Worm (Caenorhabditis elegans) whole organism, L1 larva: ENCODE results near the gene D2096.12.

Experiments
- C04F5.9 ChIP-seq: sonication (generic microtip); optimal IDR thresholded peaks from 2 replicates; lab custom pipeline; 2016; ENCODE audit warnings: missing genetic modification characterization, missing compliant biosample characterization
- C16A3.4 ChIP-seq: fragments of 150-350 bp; optimal IDR thresholded peaks from 2 replicates; lab custom pipeline; 2014; ENCODE audit warnings: missing biosample characterization, missing genetic modification characterization
- F16B12.6 ChIP-seq: fragments of 150-350 bp; optimal IDR thresholded peaks from 2 replicates; lab custom pipeline; 2014; ENCODE audit warnings: missing biosample characterization, missing genetic modification characterization
- Y116A8C.19 ChIP-seq: sonication (generic microtip); optimal IDR thresholded peaks from 2 replicates; lab custom pipeline; 2016; ENCODE audit warnings: missing compliant biosample characterization, missing genetic modification characterization, borderline replicate concordance
- alr-1 ChIP-seq: fragments of 200-800 bp; sonication (Bioruptor generic); optimal IDR thresholded peaks from 2 replicates; lab custom pipeline; 2018; ENCODE audit warnings: borderline replicate concordance, mild to moderate bottlenecking, missing genetic modification characterization, missing compliant biosample characterization
- aly-2 ChIP-seq: fragments of 150-350 bp; optimal IDR thresholded peaks from 2 replicates; lab custom pipeline; 2014; ENCODE audit warnings: missing biosample characterization, missing genetic modification characterization
- ama-1 ChIP-seq: fragments of 150-350 bp; optimal IDR thresholded peaks from 2 replicates; lab custom pipeline; 2014
- blmp-1 ChIP-seq: fragments of 150-350 bp; optimal IDR thresholded peaks from 2 replicates; lab custom pipeline; 2014; ENCODE audit warnings: missing biosample characterization, missing genetic modification characterization
- ceh-63 ChIP-seq: fragments of 200-800 bp; sonication (Bioruptor generic); optimal IDR thresholded peaks from 2 replicates; lab custom pipeline; 2018; ENCODE audit warnings: mild to moderate bottlenecking, missing genetic modification characterization, missing compliant biosample characterization
- ceh-8 ChIP-seq: fragments of 200-800 bp; sonication (Bioruptor generic); optimal IDR thresholded peaks from 2 replicates; lab custom pipeline; 2018; ENCODE audit warnings: mild to moderate bottlenecking, missing genetic modification characterization, moderate library complexity, missing compliant biosample characterization
- ceh-88 ChIP-seq: fragments of 200-800 bp; sonication (Bioruptor generic); IDR thresholded peaks from 2 replicates; pipeline ENCODE4 v1.3.6; 2022; ENCODE audit warnings: missing genetic modification characterization, missing compliant biosample characterization
- ces-1 ChIP-seq: fragments of 150-350 bp; optimal IDR thresholded peaks from 2 replicates; lab custom pipeline; 2014; ENCODE audit warnings: missing biosample characterization, missing genetic modification reagents, missing genetic modification characterization
- dsc-1 ChIP-seq: sonication (generic microtip); optimal IDR thresholded peaks from 2 replicates; lab custom pipeline; 2016; ENCODE audit warnings: mild to moderate bottlenecking, missing genetic modification characterization, missing compliant biosample characterization
- efl-1 ChIP-seq, 4 experiments: fragments of 150-350 bp; optimal IDR thresholded peaks in 3 of 4; peaks in 1 of 4; 1 replicate in 1 of 4; 2 replicates in 3 of 4; lab custom pipeline; 2014; ENCODE audit warnings: missing biosample characterization in 2 of 4, missing genetic modification characterization in 2 of 4, missing genetic modification reagents in 2 of 4
- efl-3 ChIP-seq: fragments of 200-800 bp; sonication (Bioruptor generic); optimal IDR thresholded peaks from 2 replicates; lab custom pipeline; 2018; ENCODE audit warnings: mild to moderate bottlenecking, missing genetic modification characterization, missing compliant biosample characterization
- egl-27 ChIP-seq, 2 experiments: fragments of 150-350 bp in 1 of 2; sonication (generic microtip); optimal IDR thresholded peaks; 3 replicates each; lab custom pipeline; 2017 to 2018; ENCODE audit warnings: missing biosample characterization in 2 of 2, missing genetic modification characterization in 2 of 2, missing genetic modification reagents in 2 of 2
- elt-3 ChIP-seq, 6 experiments: fragments of 150-350 bp in 1 of 6; sonication (generic microtip); optimal IDR thresholded peaks; 2 replicates each; lab custom pipeline; 2017 to 2018; ENCODE audit warnings: missing biosample characterization in 6 of 6, missing genetic modification characterization in 6 of 6, inconsistent platforms in 1 of 6
- fkh-10 ChIP-seq: sonication (generic microtip); optimal IDR thresholded peaks from 2 replicates; lab custom pipeline; 2017; ENCODE audit warnings: missing biosample characterization, missing genetic modification reagents, missing genetic modification characterization
- fkh-8 ChIP-seq: sonication (generic microtip); optimal IDR thresholded peaks from 2 replicates; lab custom pipeline; 2016; ENCODE audit warnings: mild to moderate bottlenecking, missing genetic modification characterization, missing compliant biosample characterization
- hlh-4 ChIP-seq: sonication (generic microtip); optimal IDR thresholded peaks from 2 replicates; lab custom pipeline; 2016; ENCODE audit warnings: mild to moderate bottlenecking, missing genetic modification characterization, missing compliant biosample characterization
- hpl-2 ChIP-seq: fragments of 150-350 bp; optimal IDR thresholded peaks from 2 replicates; lab custom pipeline; 2014; ENCODE audit warnings: missing biosample characterization, missing genetic modification reagents, missing genetic modification characterization
- irx-1 ChIP-seq: sonication (generic microtip); optimal IDR thresholded peaks from 2 replicates; lab custom pipeline; 2016; ENCODE audit warnings: missing genetic modification characterization, missing compliant biosample characterization
- lin-13 ChIP-seq: fragments of 150-350 bp; optimal IDR thresholded peaks from 2 replicates; lab custom pipeline; 2014; ENCODE audit warnings: missing biosample characterization, missing genetic modification reagents, missing genetic modification characterization
- lin-14 ChIP-seq: fragments of 200-800 bp; sonication (Bioruptor generic); optimal IDR thresholded peaks from 2 replicates; lab custom pipeline; 2018; ENCODE audit warnings: mild to moderate bottlenecking, missing genetic modification characterization, moderate library complexity, missing compliant biosample characterization
- lin-15B ChIP-seq: fragments of 150-350 bp; sonication (generic microtip); optimal IDR thresholded peaks from 3 replicates; lab custom pipeline; 2014; ENCODE audit warnings: missing biosample characterization, missing genetic modification characterization
- lin-35 ChIP-seq, 2 experiments: fragments of 150-350 bp; optimal IDR thresholded peaks; 2 replicates each; lab custom pipeline; 2014; ENCODE audit warnings: missing biosample characterization in 2 of 2, missing genetic modification characterization in 2 of 2, missing genetic modification reagents in 2 of 2
- lsy-2 ChIP-seq, 2 experiments: fragments of 150-350 bp; optimal IDR thresholded peaks; 2 replicates each; lab custom pipeline; 2014; ENCODE audit warnings: missing biosample characterization in 2 of 2, missing genetic modification characterization in 2 of 2
- mdl-1 ChIP-seq, 2 experiments: fragments of 150-350 bp; optimal IDR thresholded peaks; 2 replicates each; lab custom pipeline; 2014 to 2017; ENCODE audit warnings: missing biosample characterization in 2 of 2, missing genetic modification characterization in 2 of 2, inconsistent platforms in 1 of 2
- nhr-11 ChIP-seq: fragments of 150-350 bp; optimal IDR thresholded peaks from 2 replicates; lab custom pipeline; 2014; ENCODE audit warnings: missing biosample characterization, missing genetic modification characterization
- nhr-20 ChIP-seq: sonication (generic microtip); optimal IDR thresholded peaks from 2 replicates; lab custom pipeline; 2016; ENCODE audit warnings: mild to moderate bottlenecking, missing genetic modification characterization, missing compliant biosample characterization
- nhr-28 ChIP-seq: fragments of 150-350 bp; optimal IDR thresholded peaks from 2 replicates; lab custom pipeline; 2014; ENCODE audit warnings: missing biosample characterization, missing genetic modification characterization
- nhr-71 ChIP-seq: sonication (generic microtip); optimal IDR thresholded peaks from 2 replicates; lab custom pipeline; 2016; ENCODE audit warnings: mild to moderate bottlenecking, missing genetic modification characterization, moderate library complexity, missing compliant biosample characterization
- nhr-77 ChIP-seq: fragments of 150-350 bp; optimal IDR thresholded peaks from 2 replicates; lab custom pipeline; 2014; ENCODE audit warnings: missing biosample characterization, missing genetic modification characterization
- nhr-85 ChIP-seq: sonication (generic microtip); peaks from one replicate; lab custom pipeline; 2016; ENCODE audit warnings: missing genetic modification characterization, inconsistent platforms, missing compliant biosample characterization
- nhr-90 ChIP-seq: sonication (generic microtip); optimal IDR thresholded peaks from 2 replicates; lab custom pipeline; 2016; ENCODE audit warnings: mild to moderate bottlenecking, missing genetic modification characterization, missing compliant biosample characterization; ENCODE audit not compliant: poor library complexity
- pag-3 ChIP-seq: sonication (generic microtip); optimal IDR thresholded peaks from 2 replicates; lab custom pipeline; 2017; ENCODE audit warnings: missing genetic modification characterization, mild to moderate bottlenecking, missing compliant biosample characterization, antibody characterized with exemption, borderline replicate concordance; ENCODE audit not compliant: insufficient read depth
- pax-3 ChIP-seq: fragments of 200-800 bp; sonication (Bioruptor generic); optimal IDR thresholded peaks from 2 replicates; lab custom pipeline; 2018; ENCODE audit warnings: mild to moderate bottlenecking, missing genetic modification characterization, moderate library complexity, missing compliant biosample characterization
- pqm-1 ChIP-seq: sonication (generic microtip); optimal IDR thresholded peaks from 3 replicates; lab custom pipeline; 2017; ENCODE audit warnings: missing biosample characterization, missing genetic modification characterization
- snpc-4 ChIP-seq: fragments of 150-350 bp; optimal IDR thresholded peaks from 2 replicates; lab custom pipeline; 2014; ENCODE audit warnings: missing biosample characterization, missing genetic modification characterization
- swsn-7 ChIP-seq: sonication (generic microtip); optimal IDR thresholded peaks from 2 replicates; lab custom pipeline; 2016; ENCODE audit warnings: missing genetic modification characterization, missing compliant biosample characterization
- tlp-1 ChIP-seq: fragments of 150-350 bp; optimal IDR thresholded peaks from 2 replicates; lab custom pipeline; 2014; ENCODE audit warnings: missing biosample characterization, missing genetic modification characterization
- unc-130 ChIP-seq: fragments of 150-350 bp; optimal IDR thresholded peaks from 2 replicates; lab custom pipeline; 2017; ENCODE audit warnings: missing biosample characterization, missing genetic modification characterization, inconsistent platforms
- unc-30 ChIP-seq: sonication (generic microtip); optimal IDR thresholded peaks from 2 replicates; lab custom pipeline; 2017; ENCODE audit warnings: missing biosample characterization, missing genetic modification characterization
- unc-62 ChIP-seq: fragments of 150-350 bp; optimal IDR thresholded peaks from 2 replicates; lab custom pipeline; 2014; ENCODE audit warnings: missing biosample characterization, missing genetic modification reagents, missing genetic modification characterization
- unc-86 ChIP-seq: sonication (generic microtip); optimal IDR thresholded peaks from 2 replicates; lab custom pipeline; 2016; ENCODE audit warnings: missing genetic modification characterization, missing compliant biosample characterization
- zag-1 ChIP-seq: fragments of 150-350 bp; optimal IDR thresholded peaks from 2 replicates; lab custom pipeline; 2014; ENCODE audit warnings: missing biosample characterization, missing genetic modification characterization
- zip-4 ChIP-seq: fragments of 200-800 bp; sonication (Bioruptor generic); optimal IDR thresholded peaks from 2 replicates; lab custom pipeline; 2018; ENCODE audit warnings: mild to moderate bottlenecking, missing genetic modification characterization, moderate library complexity, missing compliant biosample characterization
- ztf-4 ChIP-seq: fragments of 150-350 bp; optimal IDR thresholded peaks from 2 replicates; lab custom pipeline; 2014; ENCODE audit warnings: missing biosample characterization, missing genetic modification characterization

The D2096.12 gene

DNA sequence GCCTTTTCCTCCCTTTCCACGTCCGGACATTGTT is 29.5 kb upstream of the D2096.12 start, which contains the start of gene his-31:
Gene his-31, minus strand, starts transcription at position 30 of the 34 bp plus-strand sequence.
- TF ChIP-seq pqm-1 (tag; lab: Kevin White, UChicago) = no peak
- TF ChIP-seq egl-27 (tag; optimal IDR thresholded peaks at IDR 0.05; lab: Kevin White, UChicago) = no peak
- no peak for TF ChIP-seq hpl-2 (GFP tag; lab: Kevin White, UChicago)
- no peak for TF ChIP-seq snpc-4 (tag; lab: Kevin White, UChicago)
- TF ChIP-seq C16A3.4 (tag; lab: Kevin White, UChicago) = no peak
- no peak for TF ChIP-seq pag-3 (tag; lab: Kevin White, UChicago)
- TF ChIP-seq alr-1 (tag; lab: Kevin White, UChicago) = no peak
- TF ChIP-seq dsc-1 (tag; lab: Kevin White, UChicago) = no peak
- TF ChIP-seq efl-1 (optimal IDR thresholded peaks at IDR 0.05; lab: Kevin White, UChicago) = no peak
- no peak for TF ChIP-seq efl-1 (GFP tag; optimal IDR thresholded peaks at IDR 0.05 in 1 of 2; lab: Kevin White, UChicago)
- no peak for TF ChIP-seq lin-15B (tag; lab: Kevin White, UChicago)
- no peak for TF ChIP-seq lin-14 (GFP tag; lab: Kevin White, UChicago)
- TF ChIP-seq unc-86 = no peak
- no peak for TF ChIP-seq efl-3 (GFP tag; lab: Kevin White, UChicago)
- TF ChIP-seq ama-1 (lab: Kevin White, UChicago) = no peak
- TF ChIP-seq lsy-2 (tag; optimal IDR thresholded peaks at IDR 0.05; lab: Kevin White, UChicago) = no peak
- no peak for TF ChIP-seq ces-1 (GFP tag; lab: Kevin White, UChicago)
- no peak for TF ChIP-seq ztf-4 (tag; lab: Kevin White, UChicago)
- TF ChIP-seq irx-1 = no peak
- no peak for TF ChIP-seq mdl-1 (tag; optimal IDR thresholded peaks at IDR 0.05; lab: Kevin White, UChicago)

- TF ChIP-seq unc-62 (GFP tag; lab: Kevin White, UChicago) (no peak), lin-35 (GFP tag; optimal IDR thresholded peaks at IDR 0.05; lab: Kevin White, UChicago) (peak in 1 of 2 experiments; percentile 18), fkh-8 (tag; lab: Kevin White, UChicago) (no peak), snpc-4 (tag; lab: Kevin White, UChicago) (no peak), nhr-77 (tag; lab: Kevin White, UChicago) (no peak), lin-13 (GFP tag; lab: Kevin White, UChicago) (peak; percentile 55), nhr-85 (tag; lab: Kevin White, UChicago) (peak; percentile 81), ceh-8 (GFP tag; lab: Kevin White, UChicago) (no peak), zag-1 (tag; lab: Kevin White, UChicago) (no peak), ceh-63 (GFP tag; lab: Kevin White, UChicago) (no peak), nhr-90 (tag; lab: Kevin White, UChicago) (peak; percentile 59), lsy-2 (tag; optimal IDR thresholded peaks at IDR 0.05; lab: Kevin White, UChicago) (peak in 1 of 2 experiments; percentile 71), tlp-1 (tag; lab: Kevin White, UChicago) (no peak), swsn-7 (peak; percentile 79), efl-3 (GFP tag; lab: Kevin White, UChicago) (peak; percentile 82), aly-2 (no peak), F16B12.6 (no peak), lin-15B (tag; lab: Kevin White, UChicago) (no peak), pqm-1 (tag; lab: Kevin White, UChicago) (no peak), pax-3 (tag; lab: Kevin White, UChicago) (no peak), Y116A8C.19 (no peak), nhr-71 (tag; lab: Kevin White, UChicago) (peak; percentile 69), ceh-88 (no peak), nhr-28 (tag; lab: Kevin White, UChicago) (no peak), elt-3 (tag; optimal IDR thresholded peaks at IDR 0.05; lab: Kevin White, UChicago) (peak in 1 of 6 experiments; percentile 47), blmp-1 (tag; lab: Kevin White, UChicago) (peak; percentile 65), efl-1 (optimal IDR thresholded peaks at IDR 0.05; lab: Kevin White, UChicago) (peak; percentile 18 to 43), efl-1 (GFP tag; optimal IDR thresholded peaks at IDR 0.05 in 1 of 2; lab: Kevin White, UChicago) (peak in 1 of 2 experiments; percentile 89), C16A3.4 (tag; lab: Kevin White, UChicago) (peak; percentile 61), nhr-11 (tag; lab: Kevin White, UChicago) (no peak), ztf-4 (tag; lab: Kevin White, UChicago) (peak; percentile 72), C04F5.9 (no peak), nhr-20 (peak; percentile 59), alr-1 (tag; lab: Kevin White, UChicago) (no peak), hlh-4 (no peak), fkh-10 (GFP tag; lab: Kevin White, UChicago) (no peak), zip-4 (GFP tag; lab: Kevin White, UChicago) (no peak), unc-30 (tag; lab: Kevin White, UChicago) (no peak), unc-130 (tag; lab: Kevin White, UChicago) (no peak)
Observed at ce11 chrIV:8333988-8334863, 29.0 kb upstream of the D2096.12 start, which contains the start of gene his-32. Gene his-32, plus strand, starts transcription at chrIV:8334305.
